Fruit fly (Drosophila melanogaster) Kc167 (cell line): ENCODE results near the gene sol.

ENCODE experiments used
- Myc ChIP-seq: fragments of >200 bp; optimal IDR thresholded peaks from 2 replicates; lab custom pipeline; 2017; ENCODE audit warnings: missing external identifiers
- Sin3A ChIP-seq: fragments of >200 bp; optimal IDR thresholded peaks from 2 replicates; lab custom pipeline; 2018; ENCODE audit warnings: missing external identifiers
- psq ChIP-seq: fragments of >200 bp; optimal IDR thresholded peaks from 2 replicates; lab custom pipeline; 2017; ENCODE audit warnings: missing external identifiers

DNA sequence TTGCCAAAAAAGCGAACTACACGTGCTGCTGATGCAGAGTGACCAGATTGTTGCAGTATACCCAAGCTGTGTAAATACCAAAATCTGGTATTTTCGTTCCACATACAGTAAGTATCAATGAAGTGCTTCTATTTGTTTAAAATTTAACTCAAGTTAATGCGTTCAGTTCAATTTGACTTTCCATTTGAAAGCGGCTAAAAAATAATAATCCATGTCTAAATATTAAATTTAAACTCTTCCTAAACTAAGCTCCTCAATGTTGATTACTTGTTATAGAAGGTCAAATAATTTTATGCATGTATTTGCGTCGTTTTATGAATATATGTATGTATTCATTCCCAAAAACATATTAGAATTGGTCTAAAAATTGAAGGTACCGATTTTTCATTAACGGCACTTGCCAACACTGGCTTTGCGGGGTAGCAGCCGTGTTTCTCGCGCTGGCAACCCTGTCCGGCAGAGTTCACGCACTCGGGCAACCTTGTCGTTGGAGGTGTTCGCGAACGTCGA is at the start of gene sol, which contains the start of gene peng:
- TF ChIP-seq psq (no peak), Myc (no peak), Sin3A (lab: Kevin White, UChicago) (no peak)
